Worm (Caenorhabditis elegans): Measurements from ENCODE around the gene R10F2.5.

Gene R10F2.5

DNA sequence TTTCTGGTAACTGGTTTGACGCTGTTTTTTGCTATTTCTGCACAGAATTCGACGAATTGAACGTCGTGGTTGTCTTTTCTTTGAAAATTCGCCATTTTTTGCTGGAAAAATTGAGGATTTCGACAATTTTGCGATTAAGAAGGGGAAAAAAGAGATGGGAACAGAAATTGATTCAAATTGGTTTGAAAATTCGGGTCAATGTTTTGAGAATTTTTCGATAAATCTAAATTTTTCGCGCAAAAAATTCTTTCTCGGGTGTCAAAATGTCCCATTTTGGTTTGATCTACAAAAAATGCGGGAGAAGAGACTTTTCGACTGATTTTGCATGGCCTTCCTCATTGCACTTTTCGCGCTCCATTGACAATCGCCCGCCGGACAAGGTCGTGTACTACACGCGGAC, 41.0 kb upstream of the R10F2.5 start, which contains the start of gene H05C05.2:
H05C05.2 (minus strand) TSS at position 101 of the 400 bp plus-strand sequence.
- TF ChIP-seq dmd-4 (tag; optimal IDR thresholded peaks at IDR 0.05; ENCODE audit: borderline replicate concordance) (no peak), ets-4 (tag; optimal IDR thresholded peaks at IDR 0.05) (no peak), hlh-6 (tag; optimal IDR thresholded peaks at IDR 0.05) (no peak), zip-5 (tag; optimal IDR thresholded peaks at IDR 0.05) (no peak), tbx-2 (tag; optimal IDR thresholded peaks at IDR 0.05) (no peak), nhr-11 (tag; optimal IDR thresholded peaks at IDR 0.05) (no peak), K02D7.2 (tag; optimal IDR thresholded peaks at IDR 0.05) (no peak), tbx-7 (tag; optimal IDR thresholded peaks at IDR 0.05) (no peak)

DNA sequence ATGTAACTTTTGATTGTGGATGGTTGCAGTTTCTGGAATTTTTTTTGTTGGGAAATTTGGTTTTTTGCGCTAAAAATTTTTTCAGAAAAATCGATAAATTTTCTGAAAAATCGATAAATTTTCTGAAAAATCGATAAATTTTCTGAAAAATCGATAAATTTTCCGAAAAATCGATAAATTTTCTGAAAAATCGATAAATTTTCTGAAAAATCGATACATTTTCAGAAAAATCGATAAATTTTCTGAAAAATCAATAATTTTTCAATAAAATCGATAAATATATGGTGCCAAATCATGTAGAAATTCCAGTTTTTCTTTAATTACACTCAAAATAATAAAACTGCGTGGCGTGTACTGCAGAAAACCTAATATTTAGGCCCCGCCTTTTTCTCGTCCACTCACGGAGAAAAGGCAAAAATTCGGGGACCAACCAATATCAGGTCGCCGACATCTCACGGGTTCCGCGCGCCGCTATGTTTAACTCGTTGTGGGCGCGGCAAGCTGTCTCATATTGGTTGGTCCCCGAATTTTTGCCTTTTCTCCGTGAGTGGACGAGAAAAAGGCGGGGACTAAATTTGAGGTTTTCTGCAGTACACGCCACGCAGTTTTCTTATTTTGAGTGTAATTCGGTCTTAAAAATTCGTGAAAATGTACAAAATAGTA, 38.5 kb upstream of the R10F2.5 start:
- peak; percentile 64 for TF ChIP-seq ceh-48 (tag; optimal IDR thresholded peaks at IDR 0.05)

DNA sequence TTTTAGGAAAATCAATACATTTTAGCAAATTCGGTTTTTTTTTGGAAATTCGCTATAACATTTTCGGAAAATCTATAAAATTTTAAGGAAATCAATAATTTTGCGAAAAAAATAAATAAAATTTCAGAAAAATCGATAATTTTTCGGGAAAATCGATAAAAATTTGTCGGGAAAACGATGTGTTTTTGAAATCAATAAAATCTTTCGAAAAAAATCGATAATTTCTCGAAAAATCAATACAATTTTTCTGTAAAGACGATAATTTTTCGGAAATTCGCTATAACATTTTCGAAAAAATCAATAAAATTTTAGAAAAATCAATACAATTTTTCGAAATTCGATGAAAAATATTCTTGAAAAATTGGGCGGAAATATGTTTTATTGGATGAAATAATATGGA, 37.3 kb upstream of the R10F2.5 start:
- TF ChIP-seq nfya-1 (tag; optimal IDR thresholded peaks at IDR 0.05) (no peak), ceh-31 (tag; optimal IDR thresholded peaks at IDR 0.05) (no peak), ceh-48 (tag; optimal IDR thresholded peaks at IDR 0.05) (peak; percentile 42), Y22D7AL.16 (tag; optimal IDR thresholded peaks at IDR 0.05) (no peak), ahr-1 (tag; optimal IDR thresholded peaks at IDR 0.05) (no peak)

DNA sequence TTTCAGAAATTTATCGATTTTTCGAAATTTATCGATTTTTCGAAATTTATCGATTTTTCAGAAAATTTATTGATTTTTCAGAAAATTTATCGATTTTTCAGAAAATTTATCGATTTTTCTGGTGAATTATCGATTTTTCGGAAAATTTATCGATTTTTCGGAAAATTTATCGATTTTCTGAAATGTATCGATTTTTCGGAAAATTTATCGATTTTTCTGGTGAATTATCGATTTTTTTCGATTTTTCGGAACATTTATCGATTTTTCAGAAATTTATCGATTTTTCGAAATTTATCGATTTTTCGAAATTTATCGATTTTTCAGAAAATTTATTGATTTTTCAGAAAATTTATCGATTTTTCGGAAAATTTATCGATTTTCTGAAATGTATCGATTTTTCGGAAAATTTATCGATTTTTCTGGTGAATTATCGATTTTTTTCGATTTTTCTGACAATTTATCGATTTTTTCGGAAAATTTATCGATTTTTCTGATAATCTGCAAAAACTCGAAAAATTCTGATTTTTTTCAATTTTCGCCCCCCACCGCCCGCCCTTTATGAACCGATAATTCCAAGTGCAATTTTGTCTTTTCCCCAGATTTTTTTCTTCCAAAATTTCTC, 36.3 kb upstream of the R10F2.5 start:
- peak; percentile 100 for TF ChIP-seq ceh-48 (tag; optimal IDR thresholded peaks at IDR 0.05)

DNA sequence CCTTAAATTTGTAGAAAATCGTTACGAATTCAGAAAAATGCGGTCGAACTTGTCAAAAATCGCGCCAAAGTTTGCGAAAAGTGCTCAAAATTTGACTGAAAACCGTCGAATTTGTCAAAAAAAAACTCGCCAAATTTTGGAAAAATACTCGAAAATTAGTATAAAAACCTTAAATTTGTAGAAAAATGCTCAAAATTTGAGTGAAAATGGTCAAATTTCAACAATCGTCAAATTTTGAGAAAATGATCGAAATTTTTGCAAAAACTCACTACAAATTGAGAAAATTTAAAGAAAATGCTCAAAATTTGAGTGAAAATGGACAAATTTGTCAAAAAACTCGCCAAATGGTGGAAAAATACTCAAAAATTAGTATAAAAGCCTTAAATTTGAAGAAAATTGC, 27.9 kb upstream of the R10F2.5 start:
- TF ChIP-seq C08G9.2 (tag; optimal IDR thresholded peaks at IDR 0.05) (no peak), npax-4 (tag; optimal IDR thresholded peaks at IDR 0.05) (no peak), ztf-16 (tag; optimal IDR thresholded peaks at IDR 0.05) (no peak), sox-4 (tag; optimal IDR thresholded peaks at IDR 0.05) (no peak), ceh-9 (tag; optimal IDR thresholded peaks at IDR 0.05) (no peak)

DNA sequence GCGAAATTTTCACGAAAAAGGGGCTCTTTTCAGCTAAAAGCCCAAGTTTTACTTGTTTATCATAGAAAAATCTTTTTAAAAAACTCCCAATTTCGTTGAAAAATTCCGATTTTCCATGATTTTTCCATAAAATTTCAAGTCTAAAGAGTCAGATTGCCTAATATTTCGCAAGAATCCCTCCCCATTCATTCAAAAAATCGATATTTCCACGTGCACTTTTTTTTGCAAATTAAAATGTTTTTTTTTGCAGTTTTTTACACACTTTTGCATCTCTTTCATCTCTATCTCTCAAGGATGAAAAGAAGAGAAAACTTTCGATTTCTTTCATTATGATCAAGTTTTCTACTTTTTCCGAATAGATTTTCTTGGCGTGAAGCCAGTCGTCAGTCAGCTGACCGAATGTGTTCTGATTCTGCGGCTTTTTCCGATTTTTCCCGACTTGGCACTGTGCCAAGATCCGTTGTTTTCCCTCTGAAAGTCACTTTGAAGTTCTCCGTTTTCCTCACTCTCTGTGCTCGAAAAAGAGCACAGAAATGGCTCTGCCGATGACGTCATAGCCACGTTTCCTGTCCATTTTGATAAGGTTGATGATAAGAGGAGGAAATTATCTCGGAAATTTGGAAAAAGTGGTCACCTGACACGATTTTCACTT, 23.9 kb upstream of the R10F2.5 start:
- no peak for TF ChIP-seq unc-86 (tag; optimal IDR thresholded peaks at IDR 0.05)
- peak; percentile 66 for TF ChIP-seq elt-2 (tag; optimal IDR thresholded peaks at IDR 0.05)
- no peak for TF ChIP-seq ref-2 (tag; optimal IDR thresholded peaks at IDR 0.05)
- TF ChIP-seq pha-2 (tag; optimal IDR thresholded peaks at IDR 0.05): no peak
- TF ChIP-seq ceh-30 (tag; optimal IDR thresholded peaks at IDR 0.05): no peak
- TF ChIP-seq unc-42 (tag; optimal IDR thresholded peaks at IDR 0.05): no peak
- no peak for TF ChIP-seq pha-4 (tag; optimal IDR thresholded peaks at IDR 0.05)
- no peak for TF ChIP-seq sox-4 (tag; optimal IDR thresholded peaks at IDR 0.05)

DNA sequence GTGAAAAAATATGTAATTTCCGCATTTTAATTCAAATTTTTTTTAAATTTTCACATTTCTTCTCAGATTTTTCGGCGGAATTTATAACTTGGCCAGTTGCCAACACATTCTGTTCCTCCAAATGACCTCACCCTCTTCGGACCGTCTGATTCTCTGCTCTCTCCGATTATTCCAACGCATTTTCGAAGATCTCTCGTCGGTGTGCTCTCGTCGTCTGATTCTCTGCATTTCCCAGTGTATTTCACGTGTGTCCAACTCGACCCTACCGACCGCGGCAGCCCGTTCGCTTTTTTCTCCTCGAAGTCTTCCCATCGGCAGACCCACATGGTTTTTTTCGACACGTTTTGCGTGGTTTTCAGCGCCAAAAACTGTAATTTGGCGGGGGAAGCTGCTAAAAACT, 22.7 kb upstream of the R10F2.5 start:
- TF ChIP-seq ref-2 (tag; optimal IDR thresholded peaks at IDR 0.05): no peak
- peak; percentile 1 for TF ChIP-seq nfya-1 (tag; optimal IDR thresholded peaks at IDR 0.05)

DNA sequence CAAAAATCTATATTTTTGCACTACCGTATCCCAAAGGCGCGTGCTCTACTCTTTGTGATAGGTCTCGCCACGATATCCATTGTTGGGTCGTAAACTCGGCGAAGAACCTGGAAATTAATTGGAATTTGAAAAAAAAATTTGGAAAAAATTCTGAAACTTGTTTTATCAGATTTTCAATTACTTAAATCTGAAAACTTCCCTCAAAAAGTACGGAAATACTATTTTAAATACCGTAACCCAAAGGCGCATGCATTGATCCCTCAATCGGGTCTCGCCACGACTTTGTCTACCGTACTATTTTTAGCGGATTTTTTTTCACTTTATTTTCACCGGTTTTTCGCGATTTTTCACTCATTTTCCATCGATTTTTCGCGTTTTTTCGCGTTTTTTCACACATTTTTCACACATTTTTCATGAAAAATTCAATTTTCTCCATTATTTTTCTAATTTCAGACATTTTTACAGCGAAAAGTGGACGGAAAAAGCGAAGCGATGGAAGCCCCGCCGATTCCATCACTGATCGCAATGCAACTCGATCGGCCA, 22.1 kb upstream of the R10F2.5 start, which contains the start of gene H05C05.1:
H05C05.1 (plus strand) TSS at position 493 of the 543 bp plus-strand sequence.
- no peak for TF ChIP-seq unc-86 (tag; optimal IDR thresholded peaks at IDR 0.05)

Data from whole organism, late embryonic.